Fruit fly (Drosophila melanogaster): ENCODE measurements around the gene Cyp313a5.

The Cyp313a5 gene

dm6 chr3R:12234584-12234983 lies at the start of gene Cyp313a5:
TSS of gene Cyp313a5 (minus strand) at chr3R:12234684.
- no peak for TF ChIP-seq OdsH (GFP tag; optimal IDR thresholded peaks at IDR 0.05)
- no peak for TF ChIP-seq Hr39 (GFP tag; optimal IDR thresholded peaks at IDR 0.05)
- TF ChIP-seq svp (GFP tag), result no peak
- no peak for TF ChIP-seq Lpt (GFP tag; optimal IDR thresholded peaks at IDR 0.05)
- no peak for TF ChIP-seq CG34406 (GFP tag; optimal IDR thresholded peaks at IDR 0.05)
- no peak for TF ChIP-seq CG6276 (GFP tag; optimal IDR thresholded peaks at IDR 0.05)
- no peak for TF ChIP-seq fd59A (GFP tag; optimal IDR thresholded peaks at IDR 0.05)
- TF ChIP-seq topi (GFP tag; optimal IDR thresholded peaks at IDR 0.05), result no peak
- no peak for TF ChIP-seq vri (GFP tag; optimal IDR thresholded peaks at IDR 0.05)

dm6 chr3R:12280729-12281342 lies 46.4 kb upstream of the Cyp313a5 start:
- TF ChIP-seq Eip93F (GFP tag; optimal IDR thresholded peaks at IDR 0.05) (no peak), CG11762 (GFP tag; optimal IDR thresholded peaks at IDR 0.05; ENCODE audit: insufficient read depth) (no peak), CG8632 (GFP tag; optimal IDR thresholded peaks at IDR 0.05) (no peak), CG9139 (GFP tag; optimal IDR thresholded peaks at IDR 0.05) (peak; percentile 20), CG1621 (tag; optimal IDR thresholded peaks at IDR 0.05) (peak; percentile 16), CG7368 (GFP tag; optimal IDR thresholded peaks at IDR 0.05) (peak; percentile 62), Eip75B (GFP tag; optimal IDR thresholded peaks at IDR 0.05) (peak; percentile 7), Lpt (GFP tag; optimal IDR thresholded peaks at IDR 0.05) (peak; percentile 3), CG8119 (GFP tag; IDR thresholded peaks at IDR 0.05) (peak; percentile 46; the same call in 2 of the 3 replicates), CG11294 (GFP tag; IDR thresholded peaks at IDR 0.05) (no peak), CG4318 (GFP tag; optimal IDR thresholded peaks at IDR 0.05) (no peak), Hr39 (GFP tag; optimal IDR thresholded peaks at IDR 0.05) (no peak), net (GFP tag; optimal IDR thresholded peaks at IDR 0.05) (peak; percentile 27), ss (GFP tag; optimal IDR thresholded peaks at IDR 0.05) (peak; percentile 8 to 30), CG6808 (GFP tag; optimal IDR thresholded peaks at IDR 0.05) (no peak), CG6854 (GFP tag; optimal IDR thresholded peaks at IDR 0.05) (no peak), eg (GFP tag; IDR thresholded peaks at IDR 0.05) (peak; percentile 42; the same call in 1 of the 3 replicates), svp (GFP tag) (peak; percentile 100), Hr4 (GFP tag; optimal IDR thresholded peaks at IDR 0.05) (no peak), CG11902 (GFP tag; optimal IDR thresholded peaks at IDR 0.05) (no peak), Eip78C (GFP tag) (peak; percentile 79), CG16779 (tag; optimal IDR thresholded peaks at IDR 0.05) (peak; percentile 12), acj6 (GFP tag; optimal IDR thresholded peaks at IDR 0.05) (no peak), CG34406 (GFP tag; optimal IDR thresholded peaks at IDR 0.05) (no peak), Sox15 (GFP tag; optimal IDR thresholded peaks at IDR 0.05) (no peak), CG3919 (GFP tag; optimal IDR thresholded peaks at IDR 0.05) (peak; percentile 14), fd85E (GFP tag; optimal IDR thresholded peaks at IDR 0.05) (no peak), esn (GFP tag; optimal IDR thresholded peaks at IDR 0.05) (no peak), fkh (GFP tag; optimal IDR thresholded peaks at IDR 0.05) (peak; percentile 40), dsx (GFP tag; optimal IDR thresholded peaks at IDR 0.05; ENCODE audit: poor library complexity, severe bottlenecking) (peak; percentile 21), CG8319 (GFP tag; optimal IDR thresholded peaks at IDR 0.05) (no peak), CG32006 (GFP tag; optimal IDR thresholded peaks at IDR 0.05) (no peak)

- TF ChIP-seq CG11762 (GFP tag; optimal IDR thresholded peaks at IDR 0.05; ENCODE audit: insufficient read depth) (no peak), acj6 (GFP tag; optimal IDR thresholded peaks at IDR 0.05) (no peak), eg (GFP tag; IDR thresholded peaks at IDR 0.05) (no peak), CG7368 (GFP tag; optimal IDR thresholded peaks at IDR 0.05) (peak; percentile 32), Smox (GFP tag; optimal IDR thresholded peaks at IDR 0.05) (no peak), CG15336 (GFP tag; IDR thresholded peaks at IDR 0.05) (no peak), Ets21C (GFP tag; optimal IDR thresholded peaks at IDR 0.05) (no peak), spab (GFP tag; optimal IDR thresholded peaks at IDR 0.05) (no peak), CG6163 (GFP tag; IDR thresholded peaks at IDR 0.05) (0 out of 3 replicates have a peak, but pooled peaks have one; percentile 16), svp (GFP tag) (peak; percentile 100), CG3032 (tag; optimal IDR thresholded peaks at IDR 0.05) (no peak), OdsH (GFP tag; optimal IDR thresholded peaks at IDR 0.05) (no peak), CG8319 (GFP tag; optimal IDR thresholded peaks at IDR 0.05) (no peak), Sox102F (GFP tag; optimal IDR thresholded peaks at IDR 0.05) (no peak), dsx (GFP tag; optimal IDR thresholded peaks at IDR 0.05; ENCODE audit: poor library complexity, severe bottlenecking) (peak; percentile 17)
These were observed 44.5 kb upstream of the Cyp313a5 start for dm6 chr3R:12279019-12279418.
